Worm (Caenorhabditis elegans) whole organism, young adult: Measurements from ENCODE around the gene fbxb-22.

Source experiments
- F37B4.10 ChIP-seq: fragments of 200-800 bp; sonication (Bioruptor generic); IDR thresholded peaks from 2 replicates; pipeline ENCODE4 v1.3.6; 2022; ENCODE audit warnings: missing genetic modification characterization, missing compliant biosample characterization
- ceh-91 ChIP-seq: fragments of 200-800 bp; sonication (Bioruptor generic); IDR thresholded peaks from 2 replicates; pipeline ENCODE4 v1.3.6; 2022; ENCODE audit warnings: missing genetic modification reagents, missing genetic modification characterization, missing compliant biosample characterization
- egrh-3 ChIP-seq: fragments of 200-800 bp; sonication (Bioruptor generic); IDR thresholded peaks from 2 replicates; pipeline ENCODE4 v1.3.6; 2022; ENCODE audit warnings: missing genetic modification reagents, missing genetic modification characterization, missing compliant biosample characterization
- lin-54 ChIP-seq: fragments of 200-800 bp; sonication (Bioruptor generic); optimal IDR thresholded peaks from 2 replicates; lab custom pipeline; 2018; ENCODE audit warnings: mild to moderate bottlenecking, missing genetic modification characterization, missing compliant biosample characterization
- xnd-1 ChIP-seq: sonication (generic microtip); optimal IDR thresholded peaks from 2 replicates; lab custom pipeline; 2016; ENCODE audit warnings: missing genotype, missing genetic modification reagents, missing genetic modification characterization, missing compliant biosample characterization
- zfh-2 ChIP-seq: fragments of 200-800 bp; sonication (Bioruptor generic); conservative IDR thresholded peaks from 2 replicates; pipeline ENCODE4 v1.3.6; 2022; ENCODE audit warnings: missing genetic modification reagents, missing genetic modification characterization, missing compliant biosample characterization
- zim-3 ChIP-seq: sonication (generic microtip); optimal IDR thresholded peaks from 2 replicates; lab custom pipeline; 2017; ENCODE audit warnings: mild to moderate bottlenecking, missing genetic modification characterization, moderate library complexity, missing compliant biosample characterization

The fbxb-22 gene

ce11 chrIII:11833449-11833848, 50.1 kb downstream of the fbxb-22 start:
- TF ChIP-seq xnd-1 (tag; lab: Kevin White, UChicago) (no peak), ceh-91 (GFP tag; lab: Robert Waterston, UW) (0 out of 2 replicates have a peak, but pooled peaks have one; percentile 23), lin-54 (no peak), egrh-3 (GFP tag; lab: Robert Waterston, UW) (peak; percentile 30; the same call in 1 of the 2 replicates), F37B4.10 (GFP tag; lab: Robert Waterston, UW) (0 out of 2 replicates have a peak, but pooled peaks have one; percentile 46), zfh-2 (GFP tag; lab: Robert Waterston, UW) (peak; percentile 84), zim-3 (tag; lab: Kevin White, UChicago) (peak; percentile 8)
